Fruit fly (Drosophila melanogaster) ovary, adult (tissue): ENCODE results near the gene Ras64B.

Experiments used
- CG17801 ChIP-seq: fragments of 200-800 bp; optimal IDR thresholded peaks from 2 replicates; lab custom pipeline; 2019; ENCODE audit warnings: missing biosample characterization, mild to moderate bottlenecking, missing genetic modification characterization, moderate library complexity; ENCODE audit not compliant: partially characterized antibody

Gene Ras64B

dm6 chr3L:4116490-4117367 is 22.1 kb upstream of the Ras64B start:
- TF ChIP-seq CG17801 (GFP tag; lab: Kevin White, UChicago) = peak; percentile 45

- no peak for TF ChIP-seq CG17801 (GFP tag; lab: Kevin White, UChicago)
Measured at dm6 chr3L:4117493-4117892, 21.4 kb upstream of the Ras64B start.

- TF ChIP-seq CG17801 (GFP tag; lab: Kevin White, UChicago) = no peak
Measured at dm6 chr3L:4118339-4118738, 20.5 kb upstream of the Ras64B start.

dm6 chr3L:4119636-4120357 is 19.1 kb upstream of the Ras64B start:
- TF ChIP-seq CG17801 (GFP tag; lab: Kevin White, UChicago) = no peak

- no peak for TF ChIP-seq CG17801 (GFP tag; lab: Kevin White, UChicago)
Measured at dm6 chr3L:4120358-4121349, 18.2 kb upstream of the Ras64B start.

dm6 chr3L:4121589-4121988 is 17.3 kb upstream of the Ras64B start:
- TF ChIP-seq CG17801 (GFP tag; lab: Kevin White, UChicago) = no peak

- peak; percentile 82 for TF ChIP-seq CG17801 (GFP tag; lab: Kevin White, UChicago)
Measured at dm6 chr3L:4122185-4122767, 16.6 kb upstream of the Ras64B start, which contains the start of gene Chd64. TSS of gene Chd64 (minus strand) at chr3L:4122388.

- no peak for TF ChIP-seq CG17801 (GFP tag; lab: Kevin White, UChicago)
Measured at dm6 chr3L:4125709-4126108, 13.2 kb upstream of the Ras64B start.

- no peak for TF ChIP-seq CG17801 (GFP tag; lab: Kevin White, UChicago)
Measured at dm6 chr3L:4128579-4128978, 10.3 kb upstream of the Ras64B start.

dm6 chr3L:4130743-4131142 is 8.1 kb upstream of the Ras64B start:
- TF ChIP-seq CG17801 (GFP tag; lab: Kevin White, UChicago) = no peak

dm6 chr3L:4132585-4132984 is 6.3 kb upstream of the Ras64B start:
- no peak for TF ChIP-seq CG17801 (GFP tag; lab: Kevin White, UChicago)

dm6 chr3L:4133724-4134678 is 4.9 kb upstream of the Ras64B start, which contains the start of gene ens:
TSS of gene ens (minus strand) at chr3L:4134550.
- peak; percentile 35 for TF ChIP-seq CG17801 (GFP tag; lab: Kevin White, UChicago)

- no peak for TF ChIP-seq CG17801 (GFP tag; lab: Kevin White, UChicago)
Measured at dm6 chr3L:4135857-4136256, 3.0 kb upstream of the Ras64B start, which contains the start of gene RfC4. TSS of gene RfC4 (minus strand) at chr3L:4136038.
